Worm (Caenorhabditis elegans): Measurements from ENCODE around the gene clec-47.

Gene clec-47

ce11 chrV:15162697-15163096 lies 12.9 kb upstream of the clec-47 start, which contains the start of gene srz-11:
Gene srz-11 (plus strand): TSS chrV:15163082.
- TF ChIP-seq nhr-102 (tag; optimal IDR thresholded peaks at IDR 0.05): no peak
- no peak for TF ChIP-seq ctbp-1 (GFP tag; IDR thresholded peaks at IDR 0.05)
- no peak for TF ChIP-seq nhr-6 (tag; optimal IDR thresholded peaks at IDR 0.05)
- TF ChIP-seq daf-8 (GFP tag; IDR thresholded peaks at IDR 0.05): no peak
- no peak for TF ChIP-seq nhr-11 (tag; optimal IDR thresholded peaks at IDR 0.05)
- TF ChIP-seq tra-1 (GFP tag; IDR thresholded peaks at IDR 0.05): no peak
- TF ChIP-seq hif-1 (tag; optimal IDR thresholded peaks at IDR 0.05): no peak
- no peak for TF ChIP-seq skn-1 (tag; optimal IDR thresholded peaks at IDR 0.05)
- no peak for TF ChIP-seq unc-130 (GFP tag; optimal IDR thresholded peaks at IDR 0.05)
- no peak for TF ChIP-seq spr-3 (GFP tag; optimal IDR thresholded peaks at IDR 0.05)
- no peak for TF ChIP-seq nhr-77 (tag; optimal IDR thresholded peaks at IDR 0.05)
- no peak for TF ChIP-seq jun-1 (tag; optimal IDR thresholded peaks at IDR 0.05)
- no peak for TF ChIP-seq F44E2.7 (GFP tag; IDR thresholded peaks at IDR 0.05)
- TF ChIP-seq snpc-1.2 (GFP tag; IDR thresholded peaks at IDR 0.05): no peak
- TF ChIP-seq Y5F2A.4 (GFP tag; optimal IDR thresholded peaks at IDR 0.05): no peak

- TF ChIP-seq hlh-30 (tag; optimal IDR thresholded peaks at IDR 0.05; ENCODE audit: insufficient read depth) (peak; percentile 43), nhr-28 (tag; optimal IDR thresholded peaks at IDR 0.05) (peak; percentile 74)
Observed at ce11 chrV:15168018-15168417, 7.5 kb upstream of the clec-47 start.

- no peak for TF ChIP-seq lin-15B (tag; optimal IDR thresholded peaks at IDR 0.05)
- no peak for TF ChIP-seq madf-5 (GFP tag; IDR thresholded peaks at IDR 0.05)
- TF ChIP-seq ceh-28 (tag; optimal IDR thresholded peaks at IDR 0.05): no peak
- TF ChIP-seq ces-1 (GFP tag; optimal IDR thresholded peaks at IDR 0.05): no peak
- no peak for TF ChIP-seq dmd-8 (GFP tag; IDR thresholded peaks at IDR 0.05)
- TF ChIP-seq daf-16 (GFP tag; optimal IDR thresholded peaks at IDR 0.05): no peak
- TF ChIP-seq daf-16 (tag; optimal IDR thresholded peaks at IDR 0.05): no peak
- no peak for TF ChIP-seq pha-4 (GFP tag; IDR thresholded peaks at IDR 0.05)
- TF ChIP-seq pha-4 (tag; optimal IDR thresholded peaks at IDR 0.05): no peak
- TF ChIP-seq cey-2 (tag; optimal IDR thresholded peaks at IDR 0.05; ENCODE audit: borderline replicate concordance, insufficient read depth): no peak
- TF ChIP-seq pqm-1 (tag; optimal IDR thresholded peaks at IDR 0.05): no peak
- no peak for TF ChIP-seq nhr-111 (GFP tag; optimal IDR thresholded peaks at IDR 0.05)
- no peak for TF ChIP-seq mdt-29 (GFP tag; IDR thresholded peaks at IDR 0.05)
- TF ChIP-seq nhr-25 (tag; optimal IDR thresholded peaks at IDR 0.05; ENCODE audit: borderline replicate concordance, insufficient read depth): no peak
- no peak for TF ChIP-seq nhr-10 (tag; optimal IDR thresholded peaks at IDR 0.05)
- no peak for TF ChIP-seq arid-1 (GFP tag; conservative IDR thresholded peaks at IDR 0.05)
- no peak for TF ChIP-seq set-16 (GFP tag; IDR thresholded peaks at IDR 0.05)
- TF ChIP-seq lin-38 (GFP tag; IDR thresholded peaks at IDR 0.05): no peak
- no peak for TF ChIP-seq F37D6.2 (tag; optimal IDR thresholded peaks at IDR 0.05)
- no peak for TF ChIP-seq mxl-2 (GFP tag; conservative IDR thresholded peaks at IDR 0.05)
- no peak for TF ChIP-seq snpc-1.2 (GFP tag; IDR thresholded peaks at IDR 0.05)
- TF ChIP-seq ZK337.2 (GFP tag; IDR thresholded peaks at IDR 0.05): no peak
Observed at ce11 chrV:15179757-15180156, 4.2 kb downstream of the clec-47 start, which contains the start of gene T09F5.10. Gene T09F5.10 (plus strand): TSS chrV:15180057.

ce11 chrV:15181899-15182298 lies 6.3 kb downstream of the clec-47 start:
- TF ChIP-seq mxl-2 (GFP tag; conservative IDR thresholded peaks at IDR 0.05) (no peak), ZK546.5 (tag; optimal IDR thresholded peaks at IDR 0.05) (no peak), unc-39 (tag; optimal IDR thresholded peaks at IDR 0.05) (no peak), nhr-6 (tag; optimal IDR thresholded peaks at IDR 0.05) (no peak), sdz-12 (GFP tag; optimal IDR thresholded peaks at IDR 0.05) (no peak), aha-1 (tag) (no peak), hmg-1.1 (GFP tag; IDR thresholded peaks at IDR 0.05) (no peak), ceh-44 (GFP tag; IDR thresholded peaks at IDR 0.05) (no peak), madf-9 (GFP tag; conservative IDR thresholded peaks at IDR 0.05) (no peak), dmd-6 (GFP tag; IDR thresholded peaks at IDR 0.05) (no peak), D1046.2 (GFP tag; IDR thresholded peaks at IDR 0.05) (no peak), spr-3 (GFP tag; optimal IDR thresholded peaks at IDR 0.05) (no peak), lin-13 (GFP tag; optimal IDR thresholded peaks at IDR 0.05) (no peak), nhr-237 (tag; optimal IDR thresholded peaks at IDR 0.05) (no peak), ctbp-1 (GFP tag; IDR thresholded peaks at IDR 0.05) (no peak)

Measured in whole organism, L4 larva.